Worm (Caenorhabditis elegans) whole organism, L4/young adult: ENCODE data around the gene M02G9.4.

Experiments used
- W03F9.2 ChIP-seq: fragments of 150-350 bp; optimal IDR thresholded peaks from 2 replicates; lab custom pipeline; 2014; ENCODE audit warnings: missing biosample characterization, missing genetic modification characterization
- dao-5 ChIP-seq: sonication (generic microtip); optimal IDR thresholded peaks from 2 replicates; lab custom pipeline; 2016; ENCODE audit warnings: missing genotype, missing genetic modification characterization, moderate library complexity, missing compliant biosample characterization

DNA sequence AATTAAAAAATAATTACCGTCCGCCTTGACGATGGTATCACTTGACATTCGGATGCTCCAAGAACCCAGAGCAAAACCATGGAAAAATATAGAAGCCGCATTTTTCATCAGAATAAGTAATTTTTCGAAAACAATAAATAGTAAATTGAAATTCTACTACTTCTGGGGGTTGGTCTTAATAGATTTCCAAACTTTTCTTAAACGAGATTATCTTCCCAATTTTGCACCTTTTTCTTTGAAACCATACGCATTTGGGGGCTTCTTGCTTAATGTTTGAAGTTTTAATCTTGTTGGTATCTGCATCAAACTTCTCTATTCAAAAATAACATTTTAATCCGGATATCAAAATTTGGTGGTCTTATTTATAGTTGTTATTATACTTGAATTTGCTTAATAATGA, 988 bp upstream of the M02G9.4 start, which contains the start of gene gcy-5:
- TF ChIP-seq W03F9.2 (tag; lab: Kevin White, UChicago) (no peak), dao-5 (no peak)
